Worm (Caenorhabditis elegans): ENCODE results near the gene ssp-34.

The ssp-34 gene

DNA sequence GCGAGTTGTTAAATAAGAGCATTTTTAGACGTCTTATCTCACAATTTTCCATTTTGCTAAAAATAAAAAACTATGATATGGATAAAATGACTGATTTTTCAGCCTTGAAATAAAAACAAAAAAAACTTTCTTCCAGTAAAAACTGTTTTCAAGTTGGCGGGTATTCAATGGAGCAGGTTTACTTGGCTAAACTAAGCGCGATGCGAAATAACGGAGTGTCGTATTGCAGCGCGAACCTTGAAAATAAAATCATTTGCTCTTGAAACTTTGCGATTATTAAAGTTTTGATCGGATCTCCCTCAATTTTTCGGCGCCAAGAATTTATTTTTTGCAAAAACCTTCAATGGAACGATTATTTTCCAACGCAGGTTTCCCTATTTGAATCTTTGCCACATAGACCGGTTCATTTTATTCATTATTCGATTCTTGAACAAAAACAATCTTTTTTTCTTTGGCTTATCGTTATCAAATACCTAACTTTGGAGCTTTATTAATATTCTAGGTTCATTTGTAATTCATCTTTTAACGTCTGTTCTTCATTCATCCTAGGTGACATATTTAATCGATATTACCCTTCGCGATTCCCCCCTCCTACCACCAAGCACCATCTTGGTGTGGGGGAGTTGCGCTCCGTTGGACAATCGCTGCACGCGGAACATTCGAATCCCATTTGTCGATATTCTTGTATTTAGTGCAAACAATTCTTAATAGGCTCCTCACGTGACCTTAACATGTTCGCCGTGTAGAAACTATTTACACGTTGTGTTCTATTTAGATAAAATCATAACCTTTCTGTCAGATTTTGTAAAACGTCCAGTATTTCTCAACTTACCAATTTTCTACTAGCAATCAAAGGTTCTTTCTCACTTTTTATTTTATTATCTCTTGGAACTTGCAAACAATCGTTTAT lies 3.6 kb downstream of the ssp-34 start, which contains the start of the genes orc-5 and cyb-1 (continued):
- TF ChIP-seq pha-4 (tag; optimal IDR thresholded peaks at IDR 0.05) (peak; percentile 90), R02D3.7 (tag; optimal IDR thresholded peaks at IDR 0.05) (peak; percentile 20), nhr-25 (tag; optimal IDR thresholded peaks at IDR 0.05) (peak; percentile 69)

DNA sequence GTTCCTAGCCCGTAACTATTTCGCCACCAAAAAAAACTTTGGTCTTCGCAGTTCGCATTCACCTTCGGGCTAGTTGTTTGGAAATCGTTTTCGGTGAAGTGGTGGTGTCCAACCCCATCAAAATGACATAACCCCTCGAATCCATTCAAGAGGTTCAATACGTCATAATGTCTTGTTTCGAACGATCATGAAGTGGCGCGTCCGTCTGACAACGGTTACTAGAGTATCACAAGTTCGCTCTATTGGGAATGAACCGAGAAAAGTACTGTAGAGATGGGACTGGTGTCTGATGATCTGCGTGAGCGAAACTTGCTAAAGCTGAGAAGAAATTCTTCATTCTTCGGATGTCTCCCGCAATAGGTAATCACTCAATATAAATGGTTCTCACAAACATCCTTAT lies 10.7 kb downstream of the ssp-34 start, which contains the start of gene ZC168.2:
TSS of gene ZC168.2 (plus strand) at position 301 of the 400 bp plus-strand sequence.
- TF ChIP-seq nhr-12 (tag; optimal IDR thresholded peaks at IDR 0.05), result no peak
- TF ChIP-seq fkh-10 (GFP tag; optimal IDR thresholded peaks at IDR 0.05), result no peak
- TF ChIP-seq ztf-11 (tag; optimal IDR thresholded peaks at IDR 0.05), result no peak
- no peak for TF ChIP-seq sea-2 (GFP tag; optimal IDR thresholded peaks at IDR 0.05)
- no peak for TF ChIP-seq unc-62 (GFP tag; optimal IDR thresholded peaks at IDR 0.05)
- TF ChIP-seq nhr-76 (tag; optimal IDR thresholded peaks at IDR 0.05), result no peak
- TF ChIP-seq fos-1 (tag; optimal IDR thresholded peaks at IDR 0.05), result no peak
- no peak for TF ChIP-seq pha-4 (tag; optimal IDR thresholded peaks at IDR 0.05)

DNA sequence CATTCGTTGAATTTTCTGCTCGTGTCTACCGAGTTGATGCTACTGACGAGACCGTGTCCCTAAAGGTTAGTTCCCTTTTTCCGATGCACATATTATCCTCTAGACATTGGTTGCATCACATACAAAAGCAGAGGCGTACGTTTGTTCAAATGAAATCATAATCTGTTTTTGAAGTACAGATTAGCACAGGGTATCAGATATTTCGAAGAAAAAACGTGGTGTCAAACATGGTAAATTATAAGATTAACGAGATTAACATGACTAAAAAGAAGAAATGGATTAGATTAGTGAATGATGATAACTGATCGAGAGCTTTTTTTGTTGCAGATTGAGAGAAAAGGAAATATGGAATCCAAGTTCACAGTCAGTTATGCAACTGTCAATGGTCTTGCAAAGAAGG lies 19.5 kb downstream of the ssp-34 start:
- no peak for TF ChIP-seq unc-62 (GFP tag; optimal IDR thresholded peaks at IDR 0.05)
- TF ChIP-seq pha-4 (tag; optimal IDR thresholded peaks at IDR 0.05), result no peak
- no peak for TF ChIP-seq egl-27 (tag; optimal IDR thresholded peaks at IDR 0.05)
- no peak for TF ChIP-seq lsy-12 (tag; optimal IDR thresholded peaks at IDR 0.05)
- no peak for TF ChIP-seq nhr-28 (tag; optimal IDR thresholded peaks at IDR 0.05)
- TF ChIP-seq tbx-2 (tag; optimal IDR thresholded peaks at IDR 0.05), result no peak

DNA sequence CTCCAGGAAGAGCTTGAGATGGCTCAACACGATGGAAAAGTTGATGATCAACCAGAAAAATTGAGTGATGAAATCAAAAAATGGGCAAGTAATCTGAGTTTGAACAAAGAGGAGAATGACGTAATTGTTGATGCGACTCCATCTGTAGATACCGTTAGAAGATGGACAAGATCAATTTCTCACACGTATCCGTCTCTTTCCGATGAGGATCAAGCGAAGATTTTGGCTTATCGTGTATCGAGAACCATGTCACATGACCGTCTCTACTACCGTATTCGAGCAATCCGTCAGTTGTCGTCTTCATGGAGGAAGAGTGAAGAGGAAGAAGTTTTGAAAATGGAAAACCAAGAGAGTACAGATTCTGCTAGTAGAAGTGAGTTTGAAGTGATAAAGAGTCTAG lies 20.3 kb downstream of the ssp-34 start:
- TF ChIP-seq nhr-28 (tag; optimal IDR thresholded peaks at IDR 0.05) (no peak), ztf-4 (tag; optimal IDR thresholded peaks at IDR 0.05) (no peak), nfya-1 (tag; optimal IDR thresholded peaks at IDR 0.05; ENCODE audit: insufficient read depth) (no peak)

DNA sequence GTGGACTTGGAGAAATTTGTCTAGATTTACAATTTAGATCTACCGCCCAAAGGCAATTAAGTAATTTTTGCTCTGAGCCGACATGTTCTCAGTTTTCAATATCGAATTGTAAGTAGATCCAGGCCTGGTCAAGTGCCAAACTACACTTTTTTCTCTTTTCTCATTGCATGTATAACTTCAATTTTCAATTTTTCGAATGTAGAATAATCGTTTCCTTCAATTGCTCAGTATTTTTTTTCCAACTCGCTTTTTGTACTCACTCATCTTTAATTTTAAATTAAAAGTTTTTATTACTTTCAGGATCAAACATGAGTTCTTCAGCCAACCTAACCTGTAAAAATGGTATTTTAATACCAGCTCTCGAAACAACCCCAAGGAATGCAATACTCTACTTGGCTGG lies 22.1 kb downstream of the ssp-34 start, which contains the start of gene ncx-3:
TSS of gene ncx-3 (plus strand) at position 301 of the 400 bp plus-strand sequence.
- TF ChIP-seq nhr-237 (tag; optimal IDR thresholded peaks at IDR 0.05) (no peak), egl-27 (tag; optimal IDR thresholded peaks at IDR 0.05) (no peak), daf-12 (tag; optimal IDR thresholded peaks at IDR 0.05) (no peak), nhr-77 (tag; optimal IDR thresholded peaks at IDR 0.05) (no peak), snpc-4 (tag; optimal IDR thresholded peaks at IDR 0.05) (no peak), elt-1 (tag; optimal IDR thresholded peaks at IDR 0.05) (no peak), egl-5 (tag; optimal IDR thresholded peaks at IDR 0.05) (no peak), mml-1 (tag; optimal IDR thresholded peaks at IDR 0.05) (no peak)

DNA sequence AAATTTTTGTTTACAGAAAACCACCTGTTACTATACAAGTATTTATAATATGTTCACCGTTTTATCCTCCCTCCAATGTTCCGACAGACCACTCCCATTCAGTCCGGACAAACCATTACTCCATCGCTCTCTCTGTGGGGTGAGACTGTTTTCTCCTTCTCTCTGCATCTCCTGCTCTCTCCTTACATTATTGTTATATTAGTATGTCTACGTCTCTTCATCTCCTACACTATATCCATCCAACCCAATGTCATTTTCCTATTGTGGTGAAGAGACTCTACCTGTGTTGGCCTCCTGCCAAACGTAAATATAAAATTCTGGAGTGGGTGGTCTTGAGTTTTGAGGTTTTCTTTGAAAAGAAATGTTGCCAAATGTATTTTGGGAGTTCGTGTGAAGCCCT lies 23.8 kb downstream of the ssp-34 start:
- TF ChIP-seq elt-2 (tag; optimal IDR thresholded peaks at IDR 0.05) (peak; percentile 2), pqm-1 (tag; optimal IDR thresholded peaks at IDR 0.05) (peak; percentile 7), ceh-16 (tag; optimal IDR thresholded peaks at IDR 0.05) (no peak), pha-4 (tag; optimal IDR thresholded peaks at IDR 0.05) (peak; percentile 78), elt-3 (tag; optimal IDR thresholded peaks at IDR 0.05) (no peak)

DNA sequence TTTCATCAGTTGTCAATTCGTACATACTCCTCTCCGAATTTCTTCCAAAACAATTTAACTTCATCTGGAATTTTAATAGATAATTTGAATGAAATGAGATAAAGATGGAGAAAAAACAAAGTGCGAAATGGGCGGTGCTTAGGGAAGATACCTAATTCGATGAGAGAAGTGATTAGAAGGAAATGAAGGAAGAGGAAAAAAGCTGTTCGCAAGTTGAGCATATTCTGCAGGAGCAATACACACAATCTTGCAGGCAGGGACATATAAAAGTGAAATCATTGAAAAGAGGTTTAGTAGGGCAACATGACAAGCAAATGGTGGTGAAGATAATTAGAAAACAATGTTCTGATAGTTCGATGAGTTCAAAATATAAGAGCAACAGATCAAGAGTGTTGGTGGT lies 26.7 kb downstream of the ssp-34 start, which contains the start of gene glb-21:
TSS of gene glb-21 (minus strand) at position 66 of the 400 bp plus-strand sequence.
- TF ChIP-seq unc-39 (tag; optimal IDR thresholded peaks at IDR 0.05) (no peak), hmg-11 (tag; optimal IDR thresholded peaks at IDR 0.05) (no peak), nhr-237 (tag; optimal IDR thresholded peaks at IDR 0.05) (no peak), fos-1 (tag; optimal IDR thresholded peaks at IDR 0.05) (no peak), ZK546.5 (tag; optimal IDR thresholded peaks at IDR 0.05) (no peak), lin-15B (tag; optimal IDR thresholded peaks at IDR 0.05) (no peak), nhr-11 (tag; optimal IDR thresholded peaks at IDR 0.05) (no peak), egl-27 (tag; optimal IDR thresholded peaks at IDR 0.05) (no peak), nhr-12 (tag; optimal IDR thresholded peaks at IDR 0.05) (no peak), nhr-76 (tag; optimal IDR thresholded peaks at IDR 0.05) (no peak), elt-1 (tag; optimal IDR thresholded peaks at IDR 0.05) (no peak), zag-1 (tag; optimal IDR thresholded peaks at IDR 0.05) (no peak), ztf-11 (tag; optimal IDR thresholded peaks at IDR 0.05) (no peak), mdl-1 (tag; optimal IDR thresholded peaks at IDR 0.05) (no peak), daf-12 (tag; optimal IDR thresholded peaks at IDR 0.05) (no peak)

Measured in whole organism, L3 larva.